Worm (Caenorhabditis elegans): ENCODE data around the gene dpy-20.

DNA sequence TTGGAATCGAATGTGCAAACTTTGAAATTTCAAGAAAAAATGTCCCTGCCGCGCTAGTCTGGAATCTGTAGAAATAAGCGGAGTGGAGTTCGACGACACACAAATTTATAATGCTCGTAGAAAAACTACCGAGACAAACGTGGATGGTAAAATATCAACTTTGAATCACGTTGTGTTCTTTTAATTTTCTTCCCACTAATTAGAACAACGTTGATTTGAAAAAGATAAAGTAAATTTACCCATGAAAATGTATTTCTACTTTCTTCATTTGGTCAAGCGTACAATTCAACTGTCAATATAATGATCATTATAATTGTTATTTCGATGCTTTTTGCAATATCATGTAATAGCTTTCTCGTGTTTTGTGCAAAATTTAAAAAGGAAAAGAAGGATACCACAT lies 41.8 kb upstream of the dpy-20 start, which contains the start of gene K01A6.5:
- TF ChIP-seq pag-3 (tag; optimal IDR thresholded peaks at IDR 0.05; ENCODE audit: borderline replicate concordance, insufficient read depth) (no peak), unc-62 (GFP tag; optimal IDR thresholded peaks at IDR 0.05) (no peak), lsy-2 (tag; optimal IDR thresholded peaks at IDR 0.05) (no peak), egl-27 (tag; optimal IDR thresholded peaks at IDR 0.05) (no peak), lir-3 (tag; optimal IDR thresholded peaks at IDR 0.05; ENCODE audit: poor library complexity) (no peak), ztf-11 (tag; optimal IDR thresholded peaks at IDR 0.05) (no peak), zag-1 (tag; optimal IDR thresholded peaks at IDR 0.05) (no peak), mef-2 (tag; optimal IDR thresholded peaks at IDR 0.05) (no peak), unc-86 (tag; optimal IDR thresholded peaks at IDR 0.05) (no peak)
